Worm (Caenorhabditis elegans) whole organism, young adult: ENCODE data around the gene srbc-63.

Experiments used
- C17E4.6 ChIP-seq: fragments of 200-800 bp; sonication (Bioruptor generic); IDR thresholded peaks from 2 replicates; pipeline ENCODE4 v1.3.6; 2022; ENCODE audit warnings: missing genetic modification reagents, missing genetic modification characterization, missing compliant biosample characterization
- F57C9.4 ChIP-seq: sonication (generic microtip); optimal IDR thresholded peaks from 2 replicates; lab custom pipeline; 2017; ENCODE audit warnings: mild to moderate bottlenecking, missing genetic modification characterization, missing compliant biosample characterization
- T26A5.8 ChIP-seq: sonication (generic microtip); optimal IDR thresholded peaks from 2 replicates; lab custom pipeline; 2016; ENCODE audit warnings: missing genetic modification characterization, missing compliant biosample characterization
- Y53F4B.3 ChIP-seq: fragments of 200-800 bp; sonication (Bioruptor generic); IDR thresholded peaks from 2 replicates; pipeline ENCODE4 v1.3.6; 2022; ENCODE audit warnings: missing genetic modification reagents, missing genetic modification characterization, missing compliant biosample characterization
- dpl-1 ChIP-seq: fragments of 150-350 bp; optimal IDR thresholded peaks from 2 replicates; lab custom pipeline; 2014; ENCODE audit warnings: missing biosample characterization, missing genetic modification reagents, missing genetic modification characterization
- lsl-1 ChIP-seq: fragments of 200-800 bp; sonication (Bioruptor generic); optimal IDR thresholded peaks from 2 replicates; lab custom pipeline; 2018; ENCODE audit warnings: mild to moderate bottlenecking, missing genetic modification characterization, moderate library complexity, missing compliant biosample characterization
- rcor-1 ChIP-seq: fragments of 200-800 bp; sonication (Bioruptor generic); IDR thresholded peaks from 2 replicates; pipeline ENCODE4 v1.3.6; 2022; ENCODE audit warnings: missing genetic modification reagents, missing genetic modification characterization, missing compliant biosample characterization

DNA sequence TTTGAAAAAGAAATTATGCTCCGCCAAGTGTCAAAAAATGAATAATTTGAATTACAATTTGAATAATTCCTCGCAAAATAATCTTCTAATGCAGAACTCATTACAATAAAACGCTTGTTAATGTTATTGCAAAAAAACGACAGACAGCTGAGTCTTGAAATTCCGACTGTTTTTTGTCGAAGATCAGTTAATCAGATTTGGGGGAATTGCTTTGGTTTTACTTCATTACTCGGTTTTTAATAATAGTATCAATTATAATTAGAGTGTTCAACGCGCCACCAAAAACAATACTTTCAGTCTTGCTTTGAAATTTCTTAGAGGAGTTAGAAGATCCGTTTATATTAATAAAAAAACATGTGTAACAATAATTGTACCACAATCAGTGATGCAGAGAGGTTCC is 34.6 kb downstream of the srbc-63 start, which contains the start of gene srh-122:
- no peak for TF ChIP-seq rcor-1
- TF ChIP-seq C17E4.6 (GFP tag; lab: Robert Waterston, UW), result no peak
- TF ChIP-seq lsl-1 (GFP tag; lab: Kevin White, UChicago), result no peak
- TF ChIP-seq F57C9.4, result no peak
- no peak for TF ChIP-seq Y53F4B.3 (GFP tag; lab: Robert Waterston, UW)
- no peak for TF ChIP-seq T26A5.8 (tag; lab: Kevin White, UChicago)
- no peak for TF ChIP-seq dpl-1 (GFP tag; lab: Kevin White, UChicago)
